Fruit fly (Drosophila melanogaster) whole organism, embryonic: ENCODE data around the gene mRpL49.

Experiments used
- Blimp-1 ChIP-seq: fragments of 200-800 bp; sonication (Bioruptor generic); optimal IDR thresholded peaks from 3 replicates; lab custom pipeline; 2018; ENCODE audit warnings: missing biosample characterization, missing genetic modification characterization, mild to moderate bottlenecking, moderate library complexity, missing genetic modification reagents
- BtbVII ChIP-seq: fragments of 200-800 bp; sonication (Bioruptor generic); optimal IDR thresholded peaks from 3 replicates; lab custom pipeline; 2017; ENCODE audit warnings: missing biosample characterization, mild to moderate bottlenecking, missing genetic modification characterization
- CG10267 ChIP-seq: fragments of 200-800 bp; sonication (Bioruptor generic); optimal IDR thresholded peaks from 2 replicates; lab custom pipeline; 2018; ENCODE audit warnings: missing biosample characterization, mild to moderate bottlenecking, missing genetic modification characterization, moderate library complexity
- CG10959 ChIP-seq: fragments of 200-800 bp; sonication (Bioruptor generic); IDR thresholded peaks from 2 replicates; pipeline ENCODE4 v1.3.6; 2022; ENCODE audit warnings: missing biosample characterization, missing genetic modification characterization
- CG10979 ChIP-seq: fragments of 200-800 bp; sonication (Bioruptor generic); optimal IDR thresholded peaks from 2 replicates; lab custom pipeline; 2018; ENCODE audit warnings: missing biosample characterization, mild to moderate bottlenecking, missing genetic modification characterization, moderate library complexity
- CG11504 ChIP-seq: fragments of 200-800 bp; sonication (Bioruptor generic); optimal IDR thresholded peaks from 3 replicates; lab custom pipeline; 2019; ENCODE audit warnings: missing biosample characterization, mild to moderate bottlenecking, missing genetic modification characterization, moderate library complexity
- CG17328 ChIP-seq: fragments of 200-800 bp; sonication (Bioruptor generic); IDR thresholded peaks from 2 replicates; pipeline ENCODE4 v1.3.6; 2022; ENCODE audit warnings: missing biosample characterization, missing genetic modification characterization
- CG17829 ChIP-seq: fragments of 200-800 bp; optimal IDR thresholded peaks from 2 replicates; lab custom pipeline; 2019; ENCODE audit warnings: missing biosample characterization, mild to moderate bottlenecking, missing genetic modification characterization, moderate library complexity
- CG18476 ChIP-seq: fragments of 200-800 bp; sonication (Bioruptor generic); optimal IDR thresholded peaks from 2 replicates; lab custom pipeline; 2016; ENCODE audit warnings: missing biosample characterization, mild to moderate bottlenecking, missing genetic modification characterization
- CG2120 ChIP-seq: fragments of 200-800 bp; sonication (Bioruptor generic); optimal IDR thresholded peaks from 3 replicates; lab custom pipeline; 2016; ENCODE audit warnings: missing biosample characterization, missing genetic modification characterization
- CG2712 ChIP-seq: fragments of 200-800 bp; optimal IDR thresholded peaks from 3 replicates; lab custom pipeline; 2019; ENCODE audit warnings: missing biosample characterization, mild to moderate bottlenecking, missing genetic modification characterization, moderate library complexity
- CG30431 ChIP-seq: fragments of 200-800 bp; sonication (Bioruptor generic); optimal IDR thresholded peaks from 2 replicates; lab custom pipeline; 2017; ENCODE audit warnings: missing biosample characterization, missing genetic modification characterization
- CG3407 ChIP-seq: fragments of 200-800 bp; sonication (Bioruptor generic); optimal IDR thresholded peaks from 2 replicates; lab custom pipeline; 2018; ENCODE audit warnings: missing biosample characterization, mild to moderate bottlenecking, missing genetic modification characterization
- CG3847 ChIP-seq: fragments of 200-800 bp; sonication (Bioruptor generic); IDR thresholded peaks from 2 replicates; pipeline ENCODE4 v1.3.6; 2022; ENCODE audit warnings: missing biosample characterization, missing genetic modification characterization
- CG4820 ChIP-seq: fragments of 200-800 bp; sonication (Bioruptor generic); optimal IDR thresholded peaks from 3 replicates; lab custom pipeline; 2016; ENCODE audit warnings: missing biosample characterization, missing genetic modification characterization
- CG6272 ChIP-seq: fragments of 200-800 bp; sonication (Bioruptor generic); IDR thresholded peaks from 2 replicates; pipeline ENCODE4 v1.3.6; 2022; ENCODE audit warnings: missing biosample characterization, missing genetic modification characterization
- CG7372 ChIP-seq: fragments of 200-800 bp; sonication (Bioruptor generic); IDR thresholded peaks from 2 replicates; pipeline ENCODE4 v1.3.6; 2022; ENCODE audit warnings: missing biosample characterization, missing genetic modification characterization
- CG8388 ChIP-seq: fragments of 200-800 bp; sonication (Bioruptor generic); optimal IDR thresholded peaks from 2 replicates; lab custom pipeline; 2019; ENCODE audit warnings: missing biosample characterization, mild to moderate bottlenecking, missing genetic modification characterization, moderate library complexity
- CG9727 ChIP-seq: fragments of 200-800 bp; sonication (Bioruptor generic); optimal IDR thresholded peaks from 3 replicates; lab custom pipeline; 2017; ENCODE audit warnings: missing biosample characterization, mild to moderate bottlenecking, missing genetic modification characterization
- D19A ChIP-seq: fragments of 200-800 bp; optimal IDR thresholded peaks from 3 replicates; lab custom pipeline; 2019; ENCODE audit warnings: missing biosample characterization, mild to moderate bottlenecking, missing genetic modification characterization, moderate library complexity
- Dref ChIP-seq: fragments of 200-800 bp; sonication (Bioruptor generic); IDR thresholded peaks from 2 replicates; pipeline ENCODE4 v1.3.6; 2022; ENCODE audit warnings: missing biosample characterization, missing genetic modification characterization
- Lim3 ChIP-seq: fragments of 200-800 bp; sonication (Bioruptor generic); IDR thresholded peaks from 2 replicates; pipeline ENCODE4 v1.3.6; 2022; ENCODE audit warnings: missing biosample characterization, missing genetic modification characterization
- Med ChIP-seq: fragments of 200-800 bp; sonication (Bioruptor generic); peaks from one replicate; lab custom pipeline; 2016; ENCODE audit warnings: missing biosample characterization, missing genetic modification characterization, mild to moderate bottlenecking, inconsistent platforms, moderate library complexity
- az2 ChIP-seq: fragments of 200-800 bp; sonication (Bioruptor generic); optimal IDR thresholded peaks from 3 replicates; lab custom pipeline; 2016; ENCODE audit warnings: missing biosample characterization, missing genetic modification characterization
- bcd ChIP-seq: fragments of 200-800 bp; sonication (Bioruptor generic); optimal IDR thresholded peaks from 2 replicates; lab custom pipeline; 2017; ENCODE audit warnings: missing biosample characterization, mild to moderate bottlenecking, missing genetic modification characterization
- bowl ChIP-seq: fragments of 200-800 bp; sonication (Bioruptor generic); IDR thresholded peaks from 2 replicates; pipeline ENCODE4 v1.3.6; 2022; ENCODE audit warnings: missing biosample characterization, missing genetic modification characterization
- bsh ChIP-seq, 2 experiments: fragments of 200-800 bp; sonication (Bioruptor generic); optimal IDR thresholded peaks; 2 replicates each; lab custom pipeline; 2017 to 2018; ENCODE audit warnings: mild to moderate bottlenecking in 2 of 2, missing biosample characterization in 2 of 2, missing genetic modification characterization in 2 of 2, moderate library complexity in 1 of 2
- dati ChIP-seq: fragments of 200-800 bp; sonication (Bioruptor generic); IDR thresholded peaks from 2 replicates; pipeline ENCODE4 v1.3.6; 2022; ENCODE audit warnings: missing biosample characterization, missing genetic modification characterization
- esg ChIP-seq: fragments of 200-800 bp; sonication (Bioruptor generic); conservative IDR thresholded peaks from 2 replicates; pipeline ENCODE4 v1.3.6; 2022; ENCODE audit warnings: missing biosample characterization, missing genetic modification characterization
- ewg ChIP-seq: fragments of 200-800 bp; sonication (Bioruptor generic); optimal IDR thresholded peaks from 3 replicates; lab custom pipeline; 2017; ENCODE audit warnings: mild to moderate bottlenecking, missing biosample characterization, missing genetic modification reagents, missing genetic modification characterization
- gce ChIP-seq: fragments of 200-800 bp; sonication (Bioruptor generic); IDR thresholded peaks from 3 replicates; pipeline ENCODE4 v1.3.6; 2022; ENCODE audit warnings: missing biosample characterization, missing genetic modification characterization
- gsb-n ChIP-seq: fragments of 200-800 bp; sonication (Bioruptor generic); optimal IDR thresholded peaks from 3 replicates; lab custom pipeline; 2018; ENCODE audit warnings: missing biosample characterization, mild to moderate bottlenecking, missing genetic modification characterization
- kah ChIP-seq: fragments of 200-800 bp; sonication (Bioruptor generic); optimal IDR thresholded peaks from 2 replicates; lab custom pipeline; 2018; ENCODE audit warnings: missing biosample characterization, mild to moderate bottlenecking, missing genetic modification characterization
- ken ChIP-seq: fragments of 200-800 bp; sonication (Bioruptor generic); IDR thresholded peaks from 3 replicates; pipeline ENCODE4 v1.3.6; 2022; ENCODE audit warnings: missing biosample characterization, missing genetic modification characterization
- lab ChIP-seq: fragments of 200-800 bp; sonication (Bioruptor generic); optimal IDR thresholded peaks from 3 replicates; lab custom pipeline; 2017; ENCODE audit warnings: missing biosample characterization, missing genetic modification characterization, mild to moderate bottlenecking, moderate library complexity, missing genetic modification reagents
- lov ChIP-seq, 2 experiments: fragments of 200-800 bp in 1 of 2; fragments of >200 bp in 1 of 2; sonication (Bioruptor generic) in 1 of 2; IDR thresholded peaks in 1 of 2; optimal IDR thresholded peaks in 1 of 2; 2 replicates in 1 of 2; 3 replicates in 1 of 2; pipeline versions ENCODE4 v1.3.6 to Lab custom; 2017 to 2022; ENCODE audit warnings: missing biosample characterization in 1 of 2, missing genetic modification characterization in 1 of 2
- mirr ChIP-seq: fragments of 200-800 bp; sonication (Bioruptor generic); optimal IDR thresholded peaks from 3 replicates; lab custom pipeline; 2018; ENCODE audit warnings: missing biosample characterization, mild to moderate bottlenecking, missing genetic modification characterization
- nerfin-1 ChIP-seq: fragments of 200-800 bp; sonication (Bioruptor generic); optimal IDR thresholded peaks from 3 replicates; lab custom pipeline; 2019; ENCODE audit warnings: missing biosample characterization, mild to moderate bottlenecking, missing genetic modification characterization, moderate library complexity
- onecut ChIP-seq: fragments of 200-800 bp; sonication (Bioruptor generic); IDR thresholded peaks from 2 replicates; pipeline ENCODE4 v1.3.6; 2022; ENCODE audit warnings: missing biosample characterization, missing genetic modification characterization
- org-1 ChIP-seq: fragments of 200-800 bp; sonication (Bioruptor generic); optimal IDR thresholded peaks from 2 replicates; lab custom pipeline; 2017; ENCODE audit warnings: missing biosample characterization, missing genetic modification characterization
- prd ChIP-seq, 3 experiments: fragments of >200 bp in 2 of 3; fragments of 200-800 bp in 1 of 3; sonication (Bioruptor generic) in 1 of 3; optimal IDR thresholded peaks in 2 of 3; IDR thresholded peaks in 1 of 3; 2 replicates in 2 of 3; 3 replicates in 1 of 3; pipeline versions ENCODE4 v1.3.6 to Lab custom; 2017 to 2022; ENCODE audit warnings: missing biosample characterization in 1 of 3, missing genetic modification characterization in 1 of 3
- psq ChIP-seq: fragments of 200-800 bp; sonication (Bioruptor generic); optimal IDR thresholded peaks from 2 replicates; lab custom pipeline; 2017; ENCODE audit warnings: missing biosample characterization, missing genetic modification characterization
- ranshi ChIP-seq: fragments of 200-800 bp; sonication (Bioruptor generic); IDR thresholded peaks from 2 replicates; pipeline ENCODE4 v1.3.6; 2022; ENCODE audit warnings: missing biosample characterization, missing genetic modification characterization
- sqz ChIP-seq: fragments of 200-800 bp; sonication (Bioruptor generic); optimal IDR thresholded peaks from 3 replicates; lab custom pipeline; 2018; ENCODE audit warnings: missing biosample characterization, mild to moderate bottlenecking, missing genetic modification characterization
- stc ChIP-seq: fragments of 200-800 bp; sonication (Bioruptor generic); IDR thresholded peaks from 2 replicates; pipeline ENCODE4 v1.3.6; 2022; ENCODE audit warnings: missing biosample characterization, missing genetic modification characterization
- trem ChIP-seq: fragments of 200-800 bp; optimal IDR thresholded peaks from 3 replicates; lab custom pipeline; 2019; ENCODE audit warnings: missing biosample characterization, mild to moderate bottlenecking, missing genetic modification characterization, moderate library complexity
- unpg ChIP-seq: fragments of 200-800 bp; sonication (Bioruptor generic); optimal IDR thresholded peaks from 3 replicates; lab custom pipeline; 2018; ENCODE audit warnings: missing biosample characterization, mild to moderate bottlenecking, missing genetic modification characterization, moderate library complexity
- zf30C ChIP-seq: fragments of 200-800 bp; sonication (Bioruptor generic); optimal IDR thresholded peaks from 3 replicates; lab custom pipeline; 2018; ENCODE audit warnings: missing biosample characterization, mild to moderate bottlenecking, missing genetic modification characterization

The mRpL49 gene

DNA sequence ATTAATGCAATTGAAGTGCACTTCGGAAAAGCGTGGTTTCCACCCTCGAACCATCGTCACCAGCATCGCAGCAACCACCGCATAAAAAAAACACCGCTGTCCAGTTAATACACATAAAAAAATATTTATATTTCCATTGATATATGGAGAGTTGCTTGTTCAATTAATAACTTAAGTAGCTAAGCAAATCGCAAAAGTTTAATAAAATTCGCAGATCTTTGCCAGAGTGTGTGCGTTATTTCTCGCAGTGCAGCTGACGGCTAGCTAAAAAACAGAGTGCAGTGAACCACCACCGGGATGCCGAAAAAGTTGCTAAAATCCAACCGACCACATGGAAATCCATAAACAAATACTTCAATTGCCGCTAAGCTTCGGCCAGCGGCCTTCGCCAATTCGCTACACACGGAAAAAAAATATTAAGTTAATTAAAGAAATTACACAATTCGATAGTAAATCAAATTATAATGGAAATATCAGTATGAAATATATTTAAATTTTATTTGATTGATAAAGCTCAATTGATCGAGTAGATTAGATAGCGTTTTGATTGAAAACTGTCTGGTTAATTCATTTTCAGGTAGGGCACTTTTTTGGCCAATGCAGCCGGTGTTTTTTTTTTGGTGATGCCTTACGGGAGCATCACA is 16.5 kb downstream of the mRpL49 start (continued):
- TF ChIP-seq org-1 = peak; percentile 19
- peak; percentile 0 for TF ChIP-seq trem (tag; lab: Kevin White, UChicago)
- TF ChIP-seq CG10959 (GFP tag; lab: Robert Waterston, UW) = 0 out of 2 replicates have a peak, but pooled peaks have one; percentile 19
- peak; percentile 40; the same call in 1 of the 2 replicates for TF ChIP-seq esg (GFP tag; lab: Robert Waterston, UW)
- peak; percentile 25 for TF ChIP-seq CG10267
- TF ChIP-seq CG18476 = peak; percentile 15
- TF ChIP-seq psq (GFP tag; lab: Kevin White, UChicago) = no peak
- TF ChIP-seq ewg (GFP tag; lab: Kevin White, UChicago) = peak; percentile 25
- TF ChIP-seq gce (GFP tag; lab: Robert Waterston, UW) = 0 out of 3 replicates have a peak, but pooled peaks have one; percentile 20
- TF ChIP-seq CG2120 (GFP tag; lab: Kevin White, UChicago) = peak; percentile 13
- TF ChIP-seq lov (optimal IDR thresholded peaks at IDR 0.05; lab: Kevin White, UChicago) = no peak
- TF ChIP-seq lov (GFP tag; IDR thresholded peaks at IDR 0.05; lab: Robert Waterston, UW) = peak; percentile 48; the same call in 1 of the 3 replicates
- no peak for TF ChIP-seq CG6272 (GFP tag; lab: Robert Waterston, UW)
- TF ChIP-seq sqz (GFP tag; lab: Kevin White, UChicago) = peak; percentile 72
- no peak for TF ChIP-seq Dref (GFP tag; lab: Robert Waterston, UW)
- TF ChIP-seq ken (GFP tag; lab: Robert Waterston, UW) = 0 out of 3 replicates have a peak, but pooled peaks have one; percentile 34
- TF ChIP-seq Blimp-1 (GFP tag; lab: Kevin White, UChicago) = peak; percentile 57
- TF ChIP-seq CG8388 (GFP tag; lab: Kevin White, UChicago) = peak; percentile 30
- TF ChIP-seq BtbVII = no peak
- TF ChIP-seq zf30C = peak; percentile 59
- no peak for TF ChIP-seq kah (GFP tag; lab: Kevin White, UChicago)
- peak; percentile 50 for TF ChIP-seq lab
- peak in 1 of 2 experiments; percentile 69 for TF ChIP-seq bsh (GFP tag; optimal IDR thresholded peaks at IDR 0.05; lab: Kevin White, UChicago)
- peak; percentile 5 for TF ChIP-seq CG9727 (GFP tag; lab: Kevin White, UChicago)
- TF ChIP-seq CG4820 (GFP tag; lab: Kevin White, UChicago) = peak; percentile 16
- no peak for TF ChIP-seq mirr (GFP tag; lab: Kevin White, UChicago)
- TF ChIP-seq CG17328 (GFP tag; lab: Robert Waterston, UW) = peak; percentile 40
- TF ChIP-seq bcd = peak; percentile 22
- no peak for TF ChIP-seq Lim3 (GFP tag; lab: Robert Waterston, UW)
- TF ChIP-seq stc (GFP tag; lab: Robert Waterston, UW) = no peak
- TF ChIP-seq Med (GFP tag; lab: Kevin White, UChicago) = peak; percentile 69
- peak; percentile 35; the same call in 1 of the 2 replicates for TF ChIP-seq bowl
- TF ChIP-seq CG3847 = no peak; the same call in 1 of the 2 replicates
- peak; percentile 39; the same call in 1 of the 2 replicates for TF ChIP-seq ranshi (GFP tag; lab: Robert Waterston, UW)
- TF ChIP-seq CG10979 (tag; lab: Kevin White, UChicago) = peak; percentile 63
- peak; percentile 18 for TF ChIP-seq CG30431 (GFP tag; lab: Kevin White, UChicago)
- peak; percentile 22 for TF ChIP-seq CG3407
- peak; percentile 31; the same call in 1 of the 2 replicates for TF ChIP-seq dati (GFP tag; lab: Robert Waterston, UW)
- TF ChIP-seq az2 = peak; percentile 23
- TF ChIP-seq D19A (tag; lab: Kevin White, UChicago) = peak; percentile 22
- TF ChIP-seq CG11504 (tag; lab: Kevin White, UChicago) = peak; percentile 63
- TF ChIP-seq nerfin-1 = peak; percentile 14
- TF ChIP-seq CG17829 = peak; percentile 32
- no peak for TF ChIP-seq prd (optimal IDR thresholded peaks at IDR 0.05; lab: Kevin White, UChicago)
- TF ChIP-seq prd (GFP tag; IDR thresholded peaks at IDR 0.05; lab: Robert Waterston, UW) = peak; percentile 45; the same call in 1 of the 3 replicates
- peak; percentile 30; the same call in 1 of the 2 replicates for TF ChIP-seq onecut
- peak; percentile 34 for TF ChIP-seq gsb-n
- peak; percentile 33 for TF ChIP-seq unpg
- no peak for TF ChIP-seq CG7372 (GFP tag; lab: Robert Waterston, UW)
- peak; percentile 43 for TF ChIP-seq CG2712 (tag; lab: Kevin White, UChicago)
